Fruit fly (Drosophila melanogaster) whole organism, embryonic: ENCODE data around the gene Myo28B1.

ENCODE experiments used
- Atf3 ChIP-seq: fragments of 200-800 bp; sonication (Bioruptor generic); optimal IDR thresholded peaks from 3 replicates; lab custom pipeline; 2016; ENCODE audit warnings: missing biosample characterization, missing genetic modification characterization
- CG10267 ChIP-seq: fragments of 200-800 bp; sonication (Bioruptor generic); optimal IDR thresholded peaks from 2 replicates; lab custom pipeline; 2018; ENCODE audit warnings: missing biosample characterization, mild to moderate bottlenecking, missing genetic modification characterization, moderate library complexity
- CG10274 ChIP-seq: fragments of 200-800 bp; sonication (Bioruptor generic); optimal IDR thresholded peaks from 3 replicates; lab custom pipeline; 2017; ENCODE audit warnings: missing biosample characterization, mild to moderate bottlenecking, missing genetic modification characterization
- CG10321 ChIP-seq: fragments of 200-800 bp; sonication (Bioruptor generic); IDR thresholded peaks from 2 replicates; pipeline ENCODE4 v1.3.6; 2022; ENCODE audit warnings: missing biosample characterization, missing genetic modification characterization
- CG10543 ChIP-seq: fragments of 200-800 bp; sonication (Bioruptor generic); optimal IDR thresholded peaks from 3 replicates; lab custom pipeline; 2017; ENCODE audit warnings: missing biosample characterization, mild to moderate bottlenecking, missing genetic modification characterization, moderate library complexity
- CG12155 ChIP-seq: fragments of 200-800 bp; sonication (Bioruptor generic); optimal IDR thresholded peaks from 3 replicates; lab custom pipeline; 2016; ENCODE audit warnings: missing biosample characterization, missing genetic modification characterization
- CG1233 ChIP-seq: fragments of 200-800 bp; sonication (Bioruptor generic); optimal IDR thresholded peaks from 4 replicates; lab custom pipeline; 2018; ENCODE audit warnings: missing biosample characterization, mild to moderate bottlenecking, missing genetic modification characterization
- CG13296 ChIP-seq: fragments of 200-800 bp; sonication (Bioruptor generic); optimal IDR thresholded peaks from 3 replicates; lab custom pipeline; 2018; ENCODE audit warnings: missing biosample characterization, mild to moderate bottlenecking, missing genetic modification characterization
- CG13775 ChIP-seq: fragments of 200-800 bp; sonication (Bioruptor generic); optimal IDR thresholded peaks from 3 replicates; lab custom pipeline; 2017; ENCODE audit warnings: missing biosample characterization, mild to moderate bottlenecking, missing genetic modification characterization
- CG14441 ChIP-seq: fragments of 200-800 bp; sonication (Bioruptor generic); IDR thresholded peaks from 2 replicates; pipeline ENCODE4 v1.3.6; 2022; ENCODE audit warnings: missing biosample characterization, missing genetic modification characterization
- CG1602 ChIP-seq: fragments of 200-800 bp; sonication (Bioruptor generic); optimal IDR thresholded peaks from 3 replicates; lab custom pipeline; 2016; ENCODE audit warnings: missing biosample characterization, missing genetic modification characterization
- CG17186 ChIP-seq: fragments of 200-800 bp; sonication (Bioruptor generic); optimal IDR thresholded peaks from 3 replicates; lab custom pipeline; 2017; ENCODE audit warnings: missing biosample characterization, missing genetic modification reagents, missing genetic modification characterization
- CG17802 ChIP-seq: fragments of 200-800 bp; sonication (Bioruptor generic); optimal IDR thresholded peaks from 2 replicates; lab custom pipeline; 2018; ENCODE audit warnings: missing biosample characterization, mild to moderate bottlenecking, missing genetic modification characterization, moderate library complexity
- CG1832 ChIP-seq: fragments of 200-800 bp; sonication (Bioruptor generic); optimal IDR thresholded peaks from 2 replicates; lab custom pipeline; 2017; ENCODE audit warnings: missing biosample characterization, mild to moderate bottlenecking, missing genetic modification characterization, inconsistent platforms
- CG2116 ChIP-seq: fragments of 200-800 bp; sonication (Bioruptor generic); optimal IDR thresholded peaks from 3 replicates; lab custom pipeline; 2018; ENCODE audit warnings: missing biosample characterization, mild to moderate bottlenecking, missing genetic modification characterization
- CG2678 ChIP-seq: fragments of 200-800 bp; sonication (Bioruptor generic); optimal IDR thresholded peaks from 3 replicates; lab custom pipeline; 2019; ENCODE audit warnings: missing biosample characterization, mild to moderate bottlenecking, missing genetic modification characterization, moderate library complexity
- CG31365 ChIP-seq: fragments of 200-800 bp; sonication (Bioruptor generic); optimal IDR thresholded peaks from 2 replicates; lab custom pipeline; 2018; ENCODE audit warnings: missing biosample characterization, mild to moderate bottlenecking, missing genetic modification characterization
- CG31441 ChIP-seq: fragments of 200-800 bp; sonication (Bioruptor generic); IDR thresholded peaks from 2 replicates; pipeline ENCODE4 v1.3.6; 2022; ENCODE audit warnings: missing biosample characterization, missing genetic modification characterization
- CG33213 ChIP-seq: fragments of 200-800 bp; sonication (Bioruptor generic); optimal IDR thresholded peaks from 3 replicates; lab custom pipeline; 2016; ENCODE audit warnings: missing biosample characterization, missing genetic modification characterization
- CG3407 ChIP-seq: fragments of 200-800 bp; sonication (Bioruptor generic); optimal IDR thresholded peaks from 2 replicates; lab custom pipeline; 2018; ENCODE audit warnings: missing biosample characterization, mild to moderate bottlenecking, missing genetic modification characterization
- CG5245 ChIP-seq: fragments of 200-800 bp; sonication (Bioruptor generic); optimal IDR thresholded peaks from 3 replicates; lab custom pipeline; 2016; ENCODE audit warnings: missing biosample characterization, missing genetic modification characterization
- CG6254 ChIP-seq: fragments of 200-800 bp; sonication (Bioruptor generic); optimal IDR thresholded peaks from 3 replicates; lab custom pipeline; 2017; ENCODE audit warnings: mild to moderate bottlenecking, missing biosample characterization, missing genetic modification reagents, missing genetic modification characterization
- CG6683 ChIP-seq: fragments of 200-800 bp; sonication (Bioruptor generic); optimal IDR thresholded peaks from 2 replicates; lab custom pipeline; 2017; ENCODE audit warnings: missing biosample characterization, mild to moderate bottlenecking, missing genetic modification characterization, missing genetic modification reagents
- CG6689 ChIP-seq: fragments of 200-800 bp; sonication (Bioruptor generic); IDR thresholded peaks from 2 replicates; pipeline ENCODE4 v1.3.6; 2022; ENCODE audit warnings: missing biosample characterization, missing genetic modification characterization
- CG7357 ChIP-seq: fragments of 200-800 bp; sonication (Bioruptor generic); IDR thresholded peaks from 3 replicates; pipeline ENCODE4 v1.3.6; 2022; ENCODE audit warnings: missing biosample characterization, missing genetic modification characterization
- CG7372 ChIP-seq: fragments of 200-800 bp; sonication (Bioruptor generic); IDR thresholded peaks from 2 replicates; pipeline ENCODE4 v1.3.6; 2022; ENCODE audit warnings: missing biosample characterization, missing genetic modification characterization
- CG7556 ChIP-seq: fragments of 200-800 bp; sonication (Bioruptor generic); optimal IDR thresholded peaks from 2 replicates; lab custom pipeline; 2017; ENCODE audit warnings: missing biosample characterization, mild to moderate bottlenecking, missing genetic modification characterization
- CG8290 ChIP-seq, 3 experiments: fragments of 200-800 bp; sonication (Bioruptor generic); optimal IDR thresholded peaks; 2 replicates each; lab custom pipeline; 2016 to 2019; ENCODE audit warnings: missing biosample characterization in 3 of 3, missing genetic modification characterization in 3 of 3, mild to moderate bottlenecking in 2 of 3, moderate library complexity in 1 of 3
- CG9437 ChIP-seq: fragments of 200-800 bp; sonication (Bioruptor generic); optimal IDR thresholded peaks from 2 replicates; lab custom pipeline; 2018; ENCODE audit warnings: missing biosample characterization, mild to moderate bottlenecking, missing genetic modification characterization
- Chrac-16 ChIP-seq: fragments of 200-800 bp; sonication (Bioruptor generic); optimal IDR thresholded peaks from 3 replicates; lab custom pipeline; 2016; ENCODE audit warnings: missing biosample characterization, missing genetic modification characterization
- Doc3 ChIP-seq: fragments of 200-800 bp; sonication (Bioruptor generic); IDR thresholded peaks from 3 replicates; pipeline ENCODE4 v1.3.6; 2022; ENCODE audit warnings: missing biosample characterization, missing genetic modification characterization; ENCODE audit not compliant: partially characterized antibody
- Ets65A ChIP-seq: fragments of 200-800 bp; sonication (Bioruptor generic); peaks from one replicate; lab custom pipeline; 2016; ENCODE audit warnings: missing biosample characterization, missing genetic modification characterization
- Ets97D ChIP-seq: fragments of 200-800 bp; sonication (Bioruptor generic); optimal IDR thresholded peaks from 3 replicates; lab custom pipeline; 2016; ENCODE audit warnings: missing biosample characterization, missing genetic modification characterization
- Hr3 ChIP-seq: fragments of 200-800 bp; sonication (Bioruptor generic); optimal IDR thresholded peaks from 3 replicates; lab custom pipeline; 2016; ENCODE audit warnings: missing biosample characterization, missing genetic modification characterization
- MBD-R2 ChIP-seq: fragments of 200-800 bp; sonication (Bioruptor generic); IDR thresholded peaks from 2 replicates; pipeline ENCODE4 v1.3.6; 2022; ENCODE audit warnings: missing biosample characterization, missing genetic modification characterization
- Rx ChIP-seq: fragments of 200-800 bp; sonication (Bioruptor generic); IDR thresholded peaks from 2 replicates; pipeline ENCODE4 v1.3.6; 2022; ENCODE audit warnings: missing biosample characterization, missing genetic modification characterization
- Sox102F ChIP-seq: fragments of 200-800 bp; sonication (Bioruptor generic); optimal IDR thresholded peaks from 2 replicates; lab custom pipeline; 2018; ENCODE audit warnings: missing biosample characterization, mild to moderate bottlenecking, missing genetic modification characterization, moderate library complexity
- Taf1 ChIP-seq: fragments of 200-800 bp; sonication (Bioruptor generic); IDR thresholded peaks from 2 replicates; pipeline ENCODE4 v1.3.6; 2022; ENCODE audit warnings: missing biosample characterization, missing genetic modification characterization
- bcd ChIP-seq: fragments of 200-800 bp; sonication (Bioruptor generic); optimal IDR thresholded peaks from 2 replicates; lab custom pipeline; 2017; ENCODE audit warnings: missing biosample characterization, mild to moderate bottlenecking, missing genetic modification characterization
- btn ChIP-seq: fragments of 200-800 bp; sonication (Bioruptor generic); optimal IDR thresholded peaks from 2 replicates; lab custom pipeline; 2016; ENCODE audit warnings: missing biosample characterization, missing genetic modification characterization
- fd102C ChIP-seq: fragments of 200-800 bp; sonication (Bioruptor generic); optimal IDR thresholded peaks from 2 replicates; lab custom pipeline; 2018; ENCODE audit warnings: missing biosample characterization, mild to moderate bottlenecking, missing genetic modification characterization, moderate library complexity
- luna ChIP-seq: fragments of 200-800 bp; sonication (Bioruptor generic); optimal IDR thresholded peaks from 2 replicates; lab custom pipeline; 2016; ENCODE audit warnings: missing biosample characterization, missing genetic modification characterization
- mirr ChIP-seq: fragments of 200-800 bp; sonication (Bioruptor generic); optimal IDR thresholded peaks from 3 replicates; lab custom pipeline; 2018; ENCODE audit warnings: missing biosample characterization, mild to moderate bottlenecking, missing genetic modification characterization
- nmo ChIP-seq: fragments of 200-800 bp; sonication (Bioruptor generic); optimal IDR thresholded peaks from 2 replicates; lab custom pipeline; 2018; ENCODE audit warnings: missing biosample characterization, mild to moderate bottlenecking, missing genetic modification characterization, moderate library complexity
- nom ChIP-seq: fragments of 200-800 bp; sonication (Bioruptor generic); optimal IDR thresholded peaks from 2 replicates; lab custom pipeline; 2017; ENCODE audit warnings: missing biosample characterization, missing genetic modification characterization, mild to moderate bottlenecking, moderate library complexity, missing genetic modification reagents
- sc ChIP-seq, 3 experiments: fragments of >200 bp in 2 of 3; fragments of 200-800 bp in 1 of 3; sonication (Bioruptor generic) in 1 of 3; optimal IDR thresholded peaks; 2 replicates in 2 of 3; 3 replicates in 1 of 3; lab custom pipeline; 2017; ENCODE audit warnings: mild to moderate bottlenecking in 1 of 3, missing biosample characterization in 1 of 3, missing genetic modification characterization in 1 of 3, missing genetic modification reagents in 1 of 3
- seq ChIP-seq: fragments of 200-800 bp; sonication (Bioruptor generic); IDR thresholded peaks from 2 replicates; pipeline ENCODE4 v1.3.6; 2022; ENCODE audit warnings: missing biosample characterization, missing genetic modification characterization
- slbo ChIP-seq: fragments of 200-800 bp; sonication (Bioruptor generic); IDR thresholded peaks from 2 replicates; pipeline ENCODE4 v1.3.6; 2022; ENCODE audit warnings: missing biosample characterization, missing genetic modification characterization
- trem ChIP-seq: fragments of 200-800 bp; optimal IDR thresholded peaks from 3 replicates; lab custom pipeline; 2019; ENCODE audit warnings: missing biosample characterization, mild to moderate bottlenecking, missing genetic modification characterization, moderate library complexity

Myo28B1 gene

dm6 chr2L:7624096-7624843, 41.6 kb upstream of the Myo28B1 start (continued):
- TF ChIP-seq Ets97D (GFP tag; lab: Kevin White, UChicago) (no peak), CG31441 (GFP tag; lab: Robert Waterston, UW) (peak; percentile 18; the same call in 1 of the 2 replicates), Doc3 (GFP tag; lab: Robert Waterston, UW) (no peak), CG9437 (GFP tag; lab: Kevin White, UChicago) (no peak), Atf3 (no peak), CG10543 (no peak), slbo (GFP tag; lab: Robert Waterston, UW) (no peak), Rx (GFP tag; lab: Robert Waterston, UW) (no peak), CG31365 (tag; lab: Kevin White, UChicago) (no peak), CG6689 (GFP tag; lab: Robert Waterston, UW) (peak; percentile 26; the same call in 1 of the 2 replicates), CG3407 (no peak), CG1602 (GFP tag; lab: Kevin White, UChicago) (no peak), CG10274 (GFP tag; lab: Kevin White, UChicago) (no peak), CG13296 (no peak), nom (no peak), nmo (GFP tag; lab: Kevin White, UChicago) (peak; percentile 39), trem (peak; percentile 19), mirr (GFP tag; lab: Kevin White, UChicago) (no peak), CG33213 (GFP tag; lab: Kevin White, UChicago) (no peak), Taf1 (no peak), CG2116 (no peak), Hr3 (GFP tag; lab: Kevin White, UChicago) (no peak), CG6254 (GFP tag; lab: Kevin White, UChicago) (peak; percentile 12), CG6683 (GFP tag; lab: Kevin White, UChicago) (no peak), btn (GFP tag; lab: Kevin White, UChicago) (no peak), CG7556 (GFP tag; lab: Kevin White, UChicago) (no peak), CG1832 (GFP tag; lab: Kevin White, UChicago) (no peak), CG1233 (GFP tag; lab: Kevin White, UChicago) (no peak), sc (optimal IDR thresholded peaks at IDR 0.05; lab: Kevin White, UChicago) (no peak), sc (GFP tag; optimal IDR thresholded peaks at IDR 0.05; lab: Kevin White, UChicago) (no peak), CG12155 (GFP tag; lab: Kevin White, UChicago) (no peak), MBD-R2 (GFP tag; lab: Robert Waterston, UW) (no peak), bcd (GFP tag; lab: Kevin White, UChicago) (no peak), CG8290 (GFP tag; optimal IDR thresholded peaks at IDR 0.05; lab: Kevin White, UChicago) (no peak), CG8290 (tag; optimal IDR thresholded peaks at IDR 0.05; lab: Kevin White, UChicago) (no peak), CG2678 (tag; lab: Kevin White, UChicago) (no peak), seq (GFP tag; lab: Robert Waterston, UW) (no peak), Chrac-16 (GFP tag; lab: Kevin White, UChicago) (no peak), CG10321 (no peak), CG17802 (no peak), Sox102F (GFP tag; lab: Kevin White, UChicago) (no peak), CG7372 (GFP tag; lab: Robert Waterston, UW) (no peak), CG7357 (GFP tag; lab: Robert Waterston, UW) (no peak), CG13775 (GFP tag; lab: Kevin White, UChicago) (no peak), Ets65A (peak; percentile 25), fd102C (GFP tag; lab: Kevin White, UChicago) (no peak), luna (no peak), CG14441 (GFP tag; lab: Robert Waterston, UW) (no peak), CG17186 (GFP tag; lab: Kevin White, UChicago) (no peak), CG10267 (tag; lab: Kevin White, UChicago) (peak; percentile 39), CG5245 (GFP tag; lab: Kevin White, UChicago) (no peak)
